Comparison of ENCODE assay signal across 4 fruit fly cellular contexts in genomic region chr3L:6756197-6756736, dm6.
TF ChIP-seq lines count a peak whose summit lies in the region.

Gene Ist1, minus strand, starts transcription at chr3L:6756497.

- TF ChIP-seq CTCF in whole organism, embryonic (GFP tag; optimal IDR thresholded peaks at IDR 0.05; lab: Kevin White, UChicago): peak; percentile 34

TF ChIP-seq in whole organism, adult, 20 proteins besides CTCF, POLR2A, EP300 and RAD21:
- no peak for TF ChIP-seq ovo (GFP tag; optimal IDR thresholded peaks at IDR 0.05; lab: Kevin White, UChicago)
- TF ChIP-seq kay (GFP tag; lab: Kevin White, UChicago; ENCODE audit: borderline replicate concordance): peak; percentile 98
- peak; percentile 26 for TF ChIP-seq bab1 (GFP tag; optimal IDR thresholded peaks at IDR 0.05; lab: Kevin White, UChicago)
TF ChIP-seq in whole organism, adult: peak in this region for 2.

TF ChIP-seq in whole organism, embryonic, 481 proteins besides CTCF, POLR2A, EP300 and RAD21 (continues in another document):
- no peak for TF ChIP-seq Ets97D (GFP tag; optimal IDR thresholded peaks at IDR 0.05; lab: Kevin White, UChicago)
- TF ChIP-seq pho (GFP tag; optimal IDR thresholded peaks at IDR 0.05; lab: Kevin White, UChicago): no peak
- TF ChIP-seq CG12391 (tag; optimal IDR thresholded peaks at IDR 0.05; lab: Kevin White, UChicago): no peak
- TF ChIP-seq sens-2 (GFP tag; IDR thresholded peaks at IDR 0.05; lab: Robert Waterston, UW): no peak
- TF ChIP-seq ttk (GFP tag; IDR thresholded peaks at IDR 0.05; lab: Robert Waterston, UW): no peak
- no peak for TF ChIP-seq CG8765 (GFP tag; IDR thresholded peaks at IDR 0.05; lab: Robert Waterston, UW)
- TF ChIP-seq onecut (GFP tag; IDR thresholded peaks at IDR 0.05; lab: Robert Waterston, UW): no peak
- peak; percentile 29 for TF ChIP-seq Sin3A (optimal IDR thresholded peaks at IDR 0.05; lab: Kevin White, UChicago)
- TF ChIP-seq dimm (GFP tag; IDR thresholded peaks at IDR 0.05; lab: Robert Waterston, UW): no peak
- no peak for TF ChIP-seq Dip3 (GFP tag; optimal IDR thresholded peaks at IDR 0.05; lab: Kevin White, UChicago)
- no peak for TF ChIP-seq lbe (GFP tag; optimal IDR thresholded peaks at IDR 0.05; lab: Kevin White, UChicago)
- TF ChIP-seq lov (optimal IDR thresholded peaks at IDR 0.05; lab: Kevin White, UChicago): no peak
- TF ChIP-seq lov (GFP tag; IDR thresholded peaks at IDR 0.05; lab: Robert Waterston, UW): no peak
- no peak for TF ChIP-seq eyg (GFP tag; optimal IDR thresholded peaks at IDR 0.05; lab: Kevin White, UChicago)
- TF ChIP-seq CG6765 (GFP tag; optimal IDR thresholded peaks at IDR 0.05; lab: Kevin White, UChicago): no peak
- no peak for TF ChIP-seq sens (GFP tag; lab: Kevin White, UChicago)
- TF ChIP-seq Sry-δ (GFP tag; optimal IDR thresholded peaks at IDR 0.05; lab: Kevin White, UChicago): no peak
- no peak for TF ChIP-seq CG9437 (GFP tag; optimal IDR thresholded peaks at IDR 0.05; lab: Kevin White, UChicago)
- TF ChIP-seq yki (optimal IDR thresholded peaks at IDR 0.05; lab: Kevin White, UChicago): no peak
- TF ChIP-seq CG17829 (tag; optimal IDR thresholded peaks at IDR 0.05; lab: Kevin White, UChicago): peak; percentile 9
- TF ChIP-seq CG34376 (GFP tag; optimal IDR thresholded peaks at IDR 0.05; lab: Kevin White, UChicago): no peak
- TF ChIP-seq CkIIα-i1 (GFP tag; IDR thresholded peaks at IDR 0.05; lab: Robert Waterston, UW): no peak
- TF ChIP-seq gcm2 (GFP tag; optimal IDR thresholded peaks at IDR 0.05; lab: Kevin White, UChicago): no peak
- no peak for TF ChIP-seq klu (GFP tag; IDR thresholded peaks at IDR 0.05; lab: Robert Waterston, UW)
- no peak for TF ChIP-seq Asciz (GFP tag; optimal IDR thresholded peaks at IDR 0.05; lab: Kevin White, UChicago)
- TF ChIP-seq CG4820 (GFP tag; optimal IDR thresholded peaks at IDR 0.05; lab: Kevin White, UChicago): no peak
- no peak for TF ChIP-seq CG7372 (GFP tag; IDR thresholded peaks at IDR 0.05; lab: Robert Waterston, UW)
- no peak for TF ChIP-seq CG2712 (tag; optimal IDR thresholded peaks at IDR 0.05; lab: Kevin White, UChicago)
- no peak for TF ChIP-seq CG13624 (GFP tag; optimal IDR thresholded peaks at IDR 0.05; lab: Kevin White, UChicago)
- TF ChIP-seq emc (GFP tag; optimal IDR thresholded peaks at IDR 0.05; lab: Kevin White, UChicago): no peak
- TF ChIP-seq grn (GFP tag; optimal IDR thresholded peaks at IDR 0.05; lab: Kevin White, UChicago): no peak
- TF ChIP-seq Camta (GFP tag; optimal IDR thresholded peaks at IDR 0.05; lab: Kevin White, UChicago): no peak

TF ChIP-seq in whole organism, prepupa, 60 proteins besides CTCF, POLR2A, EP300 and RAD21:
- TF ChIP-seq Eip78C (GFP tag; lab: Kevin White, UChicago): peak; percentile 7
- TF ChIP-seq Hr38 (GFP tag; optimal IDR thresholded peaks at IDR 0.05; lab: Kevin White, UChicago): no peak
- TF ChIP-seq CG34406 (GFP tag; optimal IDR thresholded peaks at IDR 0.05; lab: Kevin White, UChicago): no peak

TF ChIP-seq in whole organism, wandering third instar larva, 38 proteins besides CTCF, POLR2A, EP300 and RAD21:
- TF ChIP-seq Myc (optimal IDR thresholded peaks at IDR 0.05; lab: Kevin White, UChicago) (peak; percentile 18), Mio (GFP tag; optimal IDR thresholded peaks at IDR 0.05; lab: Kevin White, UChicago) (no peak)
